Worm (Caenorhabditis elegans): Measurements from ENCODE around the gene klp-3.

DNA sequence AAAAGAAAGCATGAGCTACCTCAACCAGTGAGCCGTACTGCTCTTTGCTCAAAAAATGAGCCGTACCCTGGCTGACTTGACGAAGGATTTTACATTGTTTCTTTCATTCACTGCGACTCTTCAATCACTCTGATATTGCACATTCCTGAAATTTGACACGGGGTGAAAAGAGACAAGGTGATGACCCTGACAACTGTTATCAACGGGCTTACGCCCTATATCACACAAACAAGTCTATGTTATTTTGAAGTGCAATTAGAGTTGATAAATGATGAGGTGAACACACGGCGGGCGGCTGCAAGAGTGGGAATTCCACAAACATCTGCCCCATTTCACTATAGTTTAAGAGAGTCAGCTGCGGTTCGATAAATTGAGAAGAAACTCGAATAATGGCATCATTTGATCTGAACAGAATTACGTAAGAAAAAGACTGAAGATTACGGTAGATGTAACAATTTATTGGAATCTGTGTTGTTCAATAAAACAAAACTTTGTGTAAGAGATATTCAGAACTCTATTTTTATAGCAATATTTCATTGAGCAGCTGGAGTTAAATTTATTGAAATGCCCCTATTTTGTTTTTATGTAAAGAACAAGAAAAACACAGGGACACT is 5.4 kb upstream of the klp-3 start:
- no peak for TF ChIP-seq jun-1 (tag; optimal IDR thresholded peaks at IDR 0.05)
- TF ChIP-seq ceh-63 (GFP tag; optimal IDR thresholded peaks at IDR 0.05) = no peak
